4 worm cellular contexts compared by ENCODE assay signal in the genomic region with DNA sequence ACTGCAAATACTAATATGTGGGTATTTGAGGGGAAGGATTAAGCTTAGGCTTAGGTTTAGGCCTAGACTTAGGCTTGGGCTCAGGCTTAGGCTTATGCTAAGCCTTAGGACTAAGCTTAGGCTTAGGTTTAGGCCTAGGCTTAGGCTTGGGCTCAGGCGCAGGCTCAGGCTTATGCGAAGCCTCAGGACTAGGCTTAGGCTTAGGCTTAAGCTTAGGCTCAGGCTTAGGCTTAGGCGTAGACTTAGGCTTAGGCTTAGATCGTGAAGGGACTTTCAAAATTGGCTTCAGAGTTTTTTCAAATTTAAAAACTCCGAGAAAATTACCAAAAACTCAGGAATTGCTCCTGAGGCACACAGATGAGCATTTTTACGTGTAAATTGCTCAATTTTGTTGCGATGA.
TF ChIP-seq lines count a peak whose summit lies in the region.

No protein-coding gene starts in this region.

TF ChIP-seq in whole organism, L4 larva, 104 proteins besides CTCF, POLR2A, EP300 and RAD21:
- TF ChIP-seq ceh-28 (tag; optimal IDR thresholded peaks at IDR 0.05; lab: Kevin White, UChicago) (no peak), ama-1 (optimal IDR thresholded peaks at IDR 0.05; lab: Kevin White, UChicago) (no peak), sdz-12 (GFP tag; optimal IDR thresholded peaks at IDR 0.05; lab: Kevin White, UChicago) (no peak), nhr-25 (tag; optimal IDR thresholded peaks at IDR 0.05; lab: Kevin White, UChicago; ENCODE audit: borderline replicate concordance, insufficient read depth) (no peak), nhr-76 (tag; optimal IDR thresholded peaks at IDR 0.05; lab: Kevin White, UChicago) (no peak), jun-1 (tag; optimal IDR thresholded peaks at IDR 0.05; lab: Kevin White, UChicago) (no peak), ceh-20 (GFP tag; IDR thresholded peaks at IDR 0.05; lab: Robert Waterston, UW) (peak; percentile 38; the same call in 1 of the 2 replicates), hmg-1.1 (GFP tag; IDR thresholded peaks at IDR 0.05; lab: Robert Waterston, UW) (0 out of 2 replicates have a peak, but pooled peaks have one; percentile 17), gei-8 (GFP tag; optimal IDR thresholded peaks at IDR 0.05; lab: Kevin White, UChicago) (no peak)

TF ChIP-seq in whole organism, early embryonic, 17 proteins besides CTCF, POLR2A, EP300 and RAD21:
- TF ChIP-seq ama-1 (optimal IDR thresholded peaks at IDR 0.05; lab: Kevin White, UChicago) (no peak), ceh-36 (tag; optimal IDR thresholded peaks at IDR 0.05; lab: Kevin White, UChicago) (peak; percentile 89)

TF ChIP-seq in whole organism, late embryonic, 69 proteins besides CTCF, POLR2A, EP300 and RAD21:
- TF ChIP-seq dve-1 (tag; optimal IDR thresholded peaks at IDR 0.05; lab: Kevin White, UChicago) (peak; percentile 42), hlh-30 (tag; optimal IDR thresholded peaks at IDR 0.05; lab: Kevin White, UChicago; ENCODE audit: insufficient read depth) (no peak), lim-6 (tag; optimal IDR thresholded peaks at IDR 0.05; lab: Kevin White, UChicago) (no peak), ceh-18 (tag; optimal IDR thresholded peaks at IDR 0.05; lab: Kevin White, UChicago) (no peak)

TF ChIP-seq in whole organism, midembryonic, 9 proteins besides CTCF, POLR2A, EP300 and RAD21:
- TF ChIP-seq T22C8.4 (GFP tag; IDR thresholded peaks at IDR 0.05; lab: Robert Waterston, UW) (no peak), flt-1 (GFP tag; IDR thresholded peaks at IDR 0.05; lab: Robert Waterston, UW) (no peak), klf-2 (GFP tag; conservative IDR thresholded peaks at IDR 0.05; lab: Robert Waterston, UW) (no peak), ztf-23 (GFP tag; IDR thresholded peaks at IDR 0.05; lab: Robert Waterston, UW) (no peak), ztf-29 (GFP tag; IDR thresholded peaks at IDR 0.05; lab: Robert Waterston, UW) (peak; percentile 58; the same call in 1 of the 2 replicates)

Comparison
In these comparisons a context has a peak if more than half of its experiments do, and no peak if none do; other contexts are left out.
1. Of the 7 proteins assayed by ChIP-seq in both whole organism, L4 larva and whole organism, late embryonic: peak only in whole organism, L4 larva: none; only in whole organism, late embryonic: dve-1; in both: none; in neither: 6.